Fruit fly (Drosophila melanogaster) whole organism, prepupa: ENCODE data around the gene CG2889.

ENCODE experiments used
- Blimp-1 ChIP-seq: fragments of 200-800 bp; sonication (Bioruptor generic); optimal IDR thresholded peaks from 3 replicates; lab custom pipeline; 2017; ENCODE audit warnings: missing biosample characterization, missing genetic modification characterization, mild to moderate bottlenecking, moderate library complexity, missing genetic modification reagents
- CG10669 ChIP-seq: fragments of 200-800 bp; sonication (Bioruptor generic); optimal IDR thresholded peaks from 3 replicates; lab custom pipeline; 2018; ENCODE audit warnings: missing biosample characterization, mild to moderate bottlenecking, missing genetic modification characterization, moderate library complexity
- CG11294 ChIP-seq: fragments of 200-800 bp; sonication (Bioruptor generic); IDR thresholded peaks from 2 replicates; pipeline ENCODE4 v1.3.6; 2022; ENCODE audit warnings: missing biosample characterization, missing genetic modification characterization
- CG11902 ChIP-seq: fragments of 200-800 bp; sonication (Bioruptor generic); optimal IDR thresholded peaks from 3 replicates; lab custom pipeline; 2016; ENCODE audit warnings: missing biosample characterization, missing genetic modification characterization
- CG15336 ChIP-seq: fragments of 200-800 bp; sonication (Bioruptor generic); IDR thresholded peaks from 2 replicates; pipeline ENCODE4 v1.3.6; 2022; ENCODE audit warnings: missing biosample characterization, missing genetic modification characterization
- CG16779 ChIP-seq: fragments of 200-800 bp; sonication (Bioruptor generic); optimal IDR thresholded peaks from 3 replicates; lab custom pipeline; 2017; ENCODE audit warnings: missing biosample characterization, mild to moderate bottlenecking, missing genetic modification characterization
- CG3032 ChIP-seq: fragments of 200-800 bp; optimal IDR thresholded peaks from 2 replicates; lab custom pipeline; 2019; ENCODE audit warnings: missing biosample characterization, mild to moderate bottlenecking, missing genetic modification characterization, moderate library complexity
- CG31627 ChIP-seq: fragments of 200-800 bp; sonication (Bioruptor generic); optimal IDR thresholded peaks from 3 replicates; lab custom pipeline; 2016; ENCODE audit warnings: missing biosample characterization, missing genetic modification characterization
- CG32006 ChIP-seq: fragments of 200-800 bp; sonication (Bioruptor generic); optimal IDR thresholded peaks from 3 replicates; lab custom pipeline; 2017; ENCODE audit warnings: missing biosample characterization, mild to moderate bottlenecking, missing genetic modification characterization
- CG34406 ChIP-seq: fragments of 200-800 bp; sonication (Bioruptor generic); optimal IDR thresholded peaks from 3 replicates; lab custom pipeline; 2016; ENCODE audit warnings: missing biosample characterization, missing genetic modification characterization
- CG3919 ChIP-seq: fragments of 200-800 bp; sonication (Bioruptor generic); optimal IDR thresholded peaks from 3 replicates; lab custom pipeline; 2016; ENCODE audit warnings: missing biosample characterization, missing genetic modification characterization
- CG6276 ChIP-seq: fragments of 200-800 bp; sonication (Bioruptor generic); optimal IDR thresholded peaks from 2 replicates; lab custom pipeline; 2017; ENCODE audit warnings: missing biosample characterization, mild to moderate bottlenecking, missing genetic modification characterization
- CG6792 ChIP-seq: fragments of 200-800 bp; sonication (Bioruptor generic); optimal IDR thresholded peaks from 3 replicates; lab custom pipeline; 2016; ENCODE audit warnings: missing biosample characterization, missing genetic modification characterization
- CG6808 ChIP-seq: fragments of 200-800 bp; sonication (Bioruptor generic); optimal IDR thresholded peaks from 3 replicates; lab custom pipeline; 2017; ENCODE audit warnings: missing biosample characterization, missing genetic modification characterization, mild to moderate bottlenecking, moderate library complexity, missing genetic modification reagents
- CG7368 ChIP-seq: fragments of 200-800 bp; sonication (Bioruptor generic); optimal IDR thresholded peaks from 3 replicates; lab custom pipeline; 2016; ENCODE audit warnings: missing biosample characterization, missing genetic modification characterization
- CG8119 ChIP-seq: fragments of 200-800 bp; sonication (Bioruptor generic); IDR thresholded peaks from 3 replicates; pipeline ENCODE4 v1.3.6; 2022; ENCODE audit warnings: missing biosample characterization, missing genetic modification characterization
- CG8632 ChIP-seq: fragments of 200-800 bp; sonication (Bioruptor generic); optimal IDR thresholded peaks from 3 replicates; lab custom pipeline; 2016; ENCODE audit warnings: missing biosample characterization, missing genetic modification characterization
- Eip78C ChIP-seq: fragments of 200-800 bp; sonication (Bioruptor generic); peaks from one replicate; lab custom pipeline; 2016; ENCODE audit warnings: missing biosample characterization, missing genetic modification characterization
- Eip93F ChIP-seq: fragments of 200-800 bp; sonication (Bioruptor generic); optimal IDR thresholded peaks from 2 replicates; lab custom pipeline; 2016; ENCODE audit warnings: missing biosample characterization, mild to moderate bottlenecking, missing genetic modification characterization
- Ets21C ChIP-seq: fragments of 200-800 bp; sonication (Bioruptor generic); optimal IDR thresholded peaks from 3 replicates; lab custom pipeline; 2016; ENCODE audit warnings: missing biosample characterization, missing genetic modification characterization
- Ets96B ChIP-seq: fragments of 200-800 bp; optimal IDR thresholded peaks from 2 replicates; lab custom pipeline; 2019; ENCODE audit warnings: missing biosample characterization, mild to moderate bottlenecking, missing genetic modification characterization, moderate library complexity
- Gug ChIP-seq: fragments of 200-800 bp; sonication (Bioruptor generic); IDR thresholded peaks from 2 replicates; pipeline ENCODE4 v1.3.6; 2022; ENCODE audit warnings: missing biosample characterization, missing genetic modification characterization
- Hr39 ChIP-seq: fragments of 200-800 bp; sonication (Bioruptor generic); optimal IDR thresholded peaks from 2 replicates; lab custom pipeline; 2016; ENCODE audit warnings: missing biosample characterization, missing genetic modification characterization
- Lpt ChIP-seq: fragments of 200-800 bp; sonication (Bioruptor generic); optimal IDR thresholded peaks from 3 replicates; lab custom pipeline; 2016; ENCODE audit warnings: missing biosample characterization, missing genetic modification characterization
- OdsH ChIP-seq: fragments of 200-800 bp; sonication (Bioruptor generic); optimal IDR thresholded peaks from 3 replicates; lab custom pipeline; 2016; ENCODE audit warnings: missing biosample characterization, missing genetic modification characterization
- achi ChIP-seq: fragments of 200-800 bp; sonication (Bioruptor generic); optimal IDR thresholded peaks from 3 replicates; lab custom pipeline; 2016; ENCODE audit warnings: missing biosample characterization, missing genetic modification characterization
- acj6 ChIP-seq: fragments of 200-800 bp; sonication (Bioruptor generic); optimal IDR thresholded peaks from 3 replicates; lab custom pipeline; 2016; ENCODE audit warnings: missing biosample characterization, missing genetic modification characterization
- cyc ChIP-seq: fragments of 200-800 bp; sonication (Bioruptor generic); optimal IDR thresholded peaks from 3 replicates; lab custom pipeline; 2016; ENCODE audit warnings: missing biosample characterization, missing genetic modification characterization
- dac ChIP-seq: fragments of 200-800 bp; sonication (Bioruptor generic); optimal IDR thresholded peaks from 2 replicates; lab custom pipeline; 2017; ENCODE audit warnings: missing biosample characterization, mild to moderate bottlenecking, missing genetic modification characterization
- eg ChIP-seq: fragments of 200-800 bp; sonication (Bioruptor generic); IDR thresholded peaks from 3 replicates; pipeline ENCODE4 v1.3.6; 2022; ENCODE audit warnings: missing biosample characterization, missing genetic modification characterization
- fd85E ChIP-seq: fragments of 200-800 bp; sonication (Bioruptor generic); optimal IDR thresholded peaks from 3 replicates; lab custom pipeline; 2016; ENCODE audit warnings: missing biosample characterization, missing genetic modification characterization
- fkh ChIP-seq: fragments of 200-800 bp; sonication (Bioruptor generic); optimal IDR thresholded peaks from 3 replicates; lab custom pipeline; 2017; ENCODE audit warnings: missing biosample characterization, mild to moderate bottlenecking, missing genetic modification characterization, moderate library complexity
- lz ChIP-seq: fragments of 200-800 bp; sonication (Bioruptor generic); optimal IDR thresholded peaks from 3 replicates; lab custom pipeline; 2016; ENCODE audit warnings: missing biosample characterization, missing genetic modification characterization
- pdm3 ChIP-seq: fragments of 200-800 bp; sonication (Bioruptor generic); optimal IDR thresholded peaks from 3 replicates; lab custom pipeline; 2016; ENCODE audit warnings: missing biosample characterization, missing genetic modification characterization
- salr ChIP-seq, 2 experiments: fragments of 200-800 bp; sonication (Bioruptor generic); optimal IDR thresholded peaks; 3 replicates each; lab custom pipeline; 2016 to 2018; ENCODE audit warnings: missing biosample characterization in 2 of 2, missing genetic modification characterization in 2 of 2, mild to moderate bottlenecking in 1 of 2
- spab ChIP-seq: fragments of 200-800 bp; sonication (Bioruptor generic); optimal IDR thresholded peaks from 2 replicates; lab custom pipeline; 2017; ENCODE audit warnings: missing biosample characterization, mild to moderate bottlenecking, missing genetic modification characterization, missing genetic modification reagents
- ss ChIP-seq, 2 experiments: fragments of 200-800 bp; sonication (Bioruptor generic); optimal IDR thresholded peaks; 2 replicates in 1 of 2; 3 replicates in 1 of 2; lab custom pipeline; 2017 to 2018; ENCODE audit warnings: mild to moderate bottlenecking in 2 of 2, missing biosample characterization in 2 of 2, missing genetic modification characterization in 2 of 2, moderate library complexity in 1 of 2

Gene CG2889

DNA sequence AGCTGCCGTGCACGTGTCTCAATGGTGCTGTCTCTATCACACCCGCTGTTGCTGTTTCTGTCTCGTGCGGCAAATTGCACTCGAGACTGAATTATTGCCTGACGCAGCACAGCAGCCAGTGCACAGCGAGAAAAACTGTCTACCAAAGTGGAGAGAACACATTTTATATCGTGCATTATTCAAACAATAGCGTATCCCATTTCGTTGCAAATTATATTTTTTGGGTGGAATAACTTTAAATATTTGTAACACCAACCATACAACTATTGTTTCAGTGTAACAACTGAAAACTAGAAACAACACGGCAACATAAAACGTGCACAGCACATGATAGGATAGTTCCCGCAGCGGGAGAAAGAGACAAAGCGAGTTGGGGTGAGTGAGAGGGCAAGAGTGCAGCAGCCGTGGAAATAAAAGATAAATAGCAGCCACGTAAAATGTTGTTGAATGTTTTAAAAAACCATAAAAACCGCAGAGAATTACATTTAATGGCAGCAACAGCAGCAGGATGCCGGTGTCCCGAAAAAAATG lies 41.6 kb downstream of the CG2889 start (continued):
- TF ChIP-seq Blimp-1 (GFP tag; lab: Kevin White, UChicago) (no peak), Lpt (GFP tag; lab: Kevin White, UChicago) (peak; percentile 14), CG6276 (GFP tag; lab: Kevin White, UChicago) (peak; percentile 36), spab (GFP tag; lab: Kevin White, UChicago) (peak; percentile 39), ss (GFP tag; optimal IDR thresholded peaks at IDR 0.05; lab: Kevin White, UChicago) (peak; percentile 64 to 73), CG8632 (GFP tag; lab: Kevin White, UChicago) (peak; percentile 1), dac (GFP tag; lab: Kevin White, UChicago) (no peak), CG10669 (GFP tag; lab: Kevin White, UChicago) (peak; percentile 65), eg (GFP tag; lab: Robert Waterston, UW) (peak; percentile 75), CG11902 (GFP tag; lab: Kevin White, UChicago) (no peak), OdsH (GFP tag; lab: Kevin White, UChicago) (peak; percentile 22), Ets96B (peak; percentile 58), CG11294 (GFP tag; lab: Robert Waterston, UW) (peak; percentile 46), lz (GFP tag; lab: Kevin White, UChicago) (peak; percentile 37), fd85E (GFP tag; lab: Kevin White, UChicago) (no peak), fkh (no peak), pdm3 (GFP tag; lab: Kevin White, UChicago) (peak; percentile 55), CG6792 (GFP tag; lab: Kevin White, UChicago) (peak; percentile 30), Eip78C (GFP tag; lab: Kevin White, UChicago) (peak; percentile 94), CG3919 (GFP tag; lab: Kevin White, UChicago) (peak; percentile 63), Ets21C (no peak), CG8119 (peak; percentile 61; the same call in 2 of the 3 replicates), CG15336 (GFP tag; lab: Robert Waterston, UW) (peak; percentile 59), CG31627 (GFP tag; lab: Kevin White, UChicago) (peak; percentile 22), CG7368 (GFP tag; lab: Kevin White, UChicago) (peak; percentile 22), CG3032 (tag; lab: Kevin White, UChicago) (peak; percentile 63), Eip93F (GFP tag; lab: Kevin White, UChicago) (no peak), CG6808 (GFP tag; lab: Kevin White, UChicago) (peak; percentile 39), CG16779 (tag; lab: Kevin White, UChicago) (peak; percentile 42), Hr39 (GFP tag; lab: Kevin White, UChicago) (peak; percentile 11), CG32006 (GFP tag; lab: Kevin White, UChicago) (peak; percentile 69), Gug (peak; percentile 55), cyc (GFP tag; lab: Kevin White, UChicago) (peak; percentile 31), salr (GFP tag; optimal IDR thresholded peaks at IDR 0.05; lab: Kevin White, UChicago) (peak; percentile 33 to 46), achi (GFP tag; lab: Kevin White, UChicago) (peak; percentile 17), acj6 (GFP tag; lab: Kevin White, UChicago) (peak; percentile 40), CG34406 (GFP tag; lab: Kevin White, UChicago) (peak; percentile 21)
